Fruit fly (Drosophila melanogaster) whole organism, pupa: ENCODE data around the gene Lrr47.

Experiments
- CG10348 ChIP-seq: fragments of 200-800 bp; sonication (Bioruptor generic); IDR thresholded peaks from 2 replicates; pipeline ENCODE4 v1.3.6; 2022; ENCODE audit warnings: missing biosample characterization, missing genetic modification characterization
- CG12605 ChIP-seq: fragments of 200-800 bp; sonication (Bioruptor generic); IDR thresholded peaks from 2 replicates; pipeline ENCODE4 v1.3.6; 2022; ENCODE audit warnings: missing biosample characterization, missing genetic modification characterization
- CG13204 ChIP-seq: fragments of 200-800 bp; sonication (Bioruptor generic); optimal IDR thresholded peaks from 2 replicates; lab custom pipeline; 2018; ENCODE audit warnings: missing biosample characterization, mild to moderate bottlenecking, missing genetic modification characterization, moderate library complexity
- CG14655 ChIP-seq: fragments of 200-800 bp; sonication (Bioruptor generic); optimal IDR thresholded peaks from 3 replicates; lab custom pipeline; 2017; ENCODE audit warnings: mild to moderate bottlenecking, missing biosample characterization, missing genetic modification reagents, missing genetic modification characterization
- CG15710 ChIP-seq: fragments of 200-800 bp; sonication (Bioruptor generic); optimal IDR thresholded peaks from 2 replicates; lab custom pipeline; 2018; ENCODE audit warnings: missing biosample characterization, mild to moderate bottlenecking, missing genetic modification characterization, moderate library complexity
- CG17806 ChIP-seq: fragments of 200-800 bp; sonication (Bioruptor generic); optimal IDR thresholded peaks from 2 replicates; lab custom pipeline; 2018; ENCODE audit warnings: missing biosample characterization, mild to moderate bottlenecking, missing genetic modification characterization, moderate library complexity
- CG32121 ChIP-seq: fragments of 200-800 bp; sonication (Bioruptor generic); IDR thresholded peaks from 2 replicates; pipeline ENCODE4 v1.3.6; 2022; ENCODE audit warnings: missing biosample characterization, missing genetic modification characterization
- CG34367 ChIP-seq: fragments of 200-800 bp; sonication (Bioruptor generic); optimal IDR thresholded peaks from 2 replicates; lab custom pipeline; 2018; ENCODE audit warnings: missing biosample characterization, mild to moderate bottlenecking, missing genetic modification characterization
- CG4496 ChIP-seq: fragments of 200-800 bp; sonication (Bioruptor generic); IDR thresholded peaks from 3 replicates; pipeline ENCODE4 v1.3.6; 2022; ENCODE audit warnings: missing biosample characterization, missing genetic modification characterization
- CG8159 ChIP-seq: fragments of 200-800 bp; sonication (Bioruptor generic); optimal IDR thresholded peaks from 3 replicates; lab custom pipeline; 2018; ENCODE audit warnings: missing biosample characterization, mild to moderate bottlenecking, missing genetic modification characterization, moderate library complexity
- CG8301 ChIP-seq: fragments of 200-800 bp; sonication (Bioruptor generic); optimal IDR thresholded peaks from 2 replicates; lab custom pipeline; 2018; ENCODE audit warnings: missing biosample characterization, mild to moderate bottlenecking, missing genetic modification characterization
- CG9948 ChIP-seq: fragments of 200-800 bp; sonication (Bioruptor generic); optimal IDR thresholded peaks from 2 replicates; lab custom pipeline; 2018; ENCODE audit warnings: missing biosample characterization, mild to moderate bottlenecking, missing genetic modification characterization, moderate library complexity
- D1 ChIP-seq: fragments of 200-800 bp; sonication (Bioruptor generic); optimal IDR thresholded peaks from 2 replicates; lab custom pipeline; 2018; ENCODE audit warnings: missing biosample characterization, mild to moderate bottlenecking, missing genetic modification characterization, moderate library complexity
- EcR ChIP-seq: fragments of 200-800 bp; sonication (Bioruptor generic); optimal IDR thresholded peaks from 3 replicates; lab custom pipeline; 2019; ENCODE audit warnings: missing biosample characterization, missing genetic modification characterization, mild to moderate bottlenecking, moderate library complexity, missing genetic modification reagents
- Ets98B ChIP-seq: fragments of 200-800 bp; sonication (Bioruptor generic); IDR thresholded peaks from 2 replicates; pipeline ENCODE4 v1.3.6; 2022; ENCODE audit warnings: missing biosample characterization, missing genetic modification characterization
- Pif1A ChIP-seq: fragments of 200-800 bp; sonication (Bioruptor generic); optimal IDR thresholded peaks from 3 replicates; lab custom pipeline; 2016; ENCODE audit warnings: missing biosample characterization, missing genetic modification characterization
- Pif1B ChIP-seq: fragments of 200-800 bp; sonication (Bioruptor generic); optimal IDR thresholded peaks from 3 replicates; lab custom pipeline; 2016; ENCODE audit warnings: missing biosample characterization, missing genetic modification characterization
- Snoo ChIP-seq: fragments of 200-800 bp; sonication (Bioruptor generic); optimal IDR thresholded peaks from 3 replicates; lab custom pipeline; 2017; ENCODE audit warnings: missing biosample characterization, mild to moderate bottlenecking, missing genetic modification characterization, inconsistent platforms
- fd96Ca ChIP-seq: fragments of 200-800 bp; sonication (Bioruptor generic); IDR thresholded peaks from 3 replicates; pipeline ENCODE4 v1.3.6; 2022; ENCODE audit warnings: missing biosample characterization, missing genetic modification characterization
- gl ChIP-seq: fragments of 200-800 bp; sonication (Bioruptor generic); optimal IDR thresholded peaks from 2 replicates; lab custom pipeline; 2018; ENCODE audit warnings: missing biosample characterization, mild to moderate bottlenecking, missing genetic modification characterization
- rn ChIP-seq: fragments of 200-800 bp; sonication (Bioruptor generic); IDR thresholded peaks from 2 replicates; pipeline ENCODE4 v1.3.6; 2022; ENCODE audit warnings: missing biosample characterization, missing genetic modification characterization

Gene Lrr47

dm6 chr2L:10552807-10553206, 35.7 kb downstream of the Lrr47 start:
- peak; percentile 7 for TF ChIP-seq Pif1B (GFP tag; lab: Kevin White, UChicago)
- no peak for TF ChIP-seq fd96Ca (GFP tag; lab: Robert Waterston, UW)
- no peak for TF ChIP-seq CG14655
- TF ChIP-seq CG15710 (tag; lab: Kevin White, UChicago): no peak
- TF ChIP-seq D1 (tag; lab: Kevin White, UChicago): no peak
- no peak for TF ChIP-seq rn
- TF ChIP-seq CG8301 (tag; lab: Kevin White, UChicago): no peak
- TF ChIP-seq CG9948 (tag; lab: Kevin White, UChicago): no peak
- TF ChIP-seq Pif1A (GFP tag; lab: Kevin White, UChicago): no peak
- no peak for TF ChIP-seq CG13204 (GFP tag; lab: Kevin White, UChicago)
- peak; percentile 13 for TF ChIP-seq CG34367 (tag; lab: Kevin White, UChicago)
- TF ChIP-seq, all 21 proteins: peak for 2

dm6 chr2L:10553692-10554091, 36.6 kb downstream of the Lrr47 start:
- TF ChIP-seq gl (tag; lab: Kevin White, UChicago): no peak
- TF ChIP-seq CG32121 (GFP tag; lab: Robert Waterston, UW): no peak
- TF ChIP-seq CG12605 (GFP tag; lab: Robert Waterston, UW): no peak
- no peak for TF ChIP-seq Ets98B (GFP tag; lab: Robert Waterston, UW)
- no peak for TF ChIP-seq EcR (GFP tag; lab: Kevin White, UChicago)

dm6 chr2L:10554676-10555075, 37.5 kb downstream of the Lrr47 start:
- TF ChIP-seq CG13204 (GFP tag; lab: Kevin White, UChicago) (no peak), CG34367 (tag; lab: Kevin White, UChicago) (no peak), CG32121 (GFP tag; lab: Robert Waterston, UW) (no peak), Snoo (tag; lab: Kevin White, UChicago) (no peak), EcR (GFP tag; lab: Kevin White, UChicago) (no peak), CG17806 (no peak), CG9948 (tag; lab: Kevin White, UChicago) (no peak), CG15710 (tag; lab: Kevin White, UChicago) (no peak), CG10348 (GFP tag; lab: Robert Waterston, UW) (no peak), CG8301 (tag; lab: Kevin White, UChicago) (no peak), Pif1A (GFP tag; lab: Kevin White, UChicago) (no peak), CG8159 (tag; lab: Kevin White, UChicago) (no peak), CG4496 (GFP tag; lab: Robert Waterston, UW) (no peak), CG12605 (GFP tag; lab: Robert Waterston, UW) (no peak), D1 (tag; lab: Kevin White, UChicago) (no peak), Pif1B (GFP tag; lab: Kevin White, UChicago) (no peak), fd96Ca (GFP tag; lab: Robert Waterston, UW) (no peak)
- TF ChIP-seq, all 21 proteins: peak for 0

dm6 chr2L:10555269-10555668, 38.1 kb downstream of the Lrr47 start:
- no peak for TF ChIP-seq Snoo (tag; lab: Kevin White, UChicago)
- 0 out of 3 replicates have a peak, but pooled peaks have one; percentile 7 for TF ChIP-seq fd96Ca (GFP tag; lab: Robert Waterston, UW)

dm6 chr2L:10565674-10566073, 48.5 kb downstream of the Lrr47 start:
- TF ChIP-seq Snoo (tag; lab: Kevin White, UChicago): peak; percentile 21
- TF ChIP-seq CG8301 (tag; lab: Kevin White, UChicago): no peak
- peak; percentile 43 for TF ChIP-seq CG15710 (tag; lab: Kevin White, UChicago)
- TF ChIP-seq Pif1A (GFP tag; lab: Kevin White, UChicago): peak; percentile 9
- TF ChIP-seq CG34367 (tag; lab: Kevin White, UChicago): peak; percentile 24
- no peak for TF ChIP-seq CG12605 (GFP tag; lab: Robert Waterston, UW)
- TF ChIP-seq CG10348 (GFP tag; lab: Robert Waterston, UW): no peak
- peak; percentile 0 for TF ChIP-seq gl (tag; lab: Kevin White, UChicago)
- no peak for TF ChIP-seq fd96Ca (GFP tag; lab: Robert Waterston, UW)
- no peak for TF ChIP-seq D1 (tag; lab: Kevin White, UChicago)
- no peak for TF ChIP-seq CG4496 (GFP tag; lab: Robert Waterston, UW)
- no peak for TF ChIP-seq rn
- TF ChIP-seq CG14655: peak; percentile 3
- TF ChIP-seq EcR (GFP tag; lab: Kevin White, UChicago): no peak
- TF ChIP-seq Pif1B (GFP tag; lab: Kevin White, UChicago): peak; percentile 0
- TF ChIP-seq CG13204 (GFP tag; lab: Kevin White, UChicago): no peak
- no peak for TF ChIP-seq Ets98B (GFP tag; lab: Robert Waterston, UW)
- peak; percentile 31 for TF ChIP-seq CG17806
- peak; percentile 60 for TF ChIP-seq CG8159 (tag; lab: Kevin White, UChicago)
- TF ChIP-seq CG9948 (tag; lab: Kevin White, UChicago): peak; percentile 18
- TF ChIP-seq CG32121 (GFP tag; lab: Robert Waterston, UW): no peak

- no peak for TF ChIP-seq CG4496 (GFP tag; lab: Robert Waterston, UW)
- TF ChIP-seq CG15710 (tag; lab: Kevin White, UChicago): no peak
- no peak for TF ChIP-seq Pif1B (GFP tag; lab: Kevin White, UChicago)
- no peak for TF ChIP-seq Pif1A (GFP tag; lab: Kevin White, UChicago)
- no peak for TF ChIP-seq CG14655
- no peak for TF ChIP-seq CG8301 (tag; lab: Kevin White, UChicago)
- no peak for TF ChIP-seq fd96Ca (GFP tag; lab: Robert Waterston, UW)
- no peak for TF ChIP-seq Ets98B (GFP tag; lab: Robert Waterston, UW)
Observed at dm6 chr2L:10566955-10567354, 49.8 kb downstream of the Lrr47 start, which contains the start of gene CG6138. Gene CG6138 (plus strand): TSS chr2L:10567255.
